Worm (Caenorhabditis elegans) whole organism, L4/young adult: ENCODE data around the gene C06A12.19.

Source experiments
- W03F9.2 ChIP-seq: fragments of 150-350 bp; optimal IDR thresholded peaks from 2 replicates; lab custom pipeline; 2014; ENCODE audit warnings: missing biosample characterization, missing genetic modification characterization
- dao-5 ChIP-seq: sonication (generic microtip); optimal IDR thresholded peaks from 2 replicates; lab custom pipeline; 2016; ENCODE audit warnings: missing genotype, missing genetic modification characterization, moderate library complexity, missing compliant biosample characterization
- him-1 ChIP-seq: sonication (generic microtip); optimal IDR thresholded peaks from 2 replicates; lab custom pipeline; 2016; ENCODE audit warnings: missing genotype, missing genetic modification reagents, missing genetic modification characterization, missing compliant biosample characterization

C06A12.19 gene

DNA sequence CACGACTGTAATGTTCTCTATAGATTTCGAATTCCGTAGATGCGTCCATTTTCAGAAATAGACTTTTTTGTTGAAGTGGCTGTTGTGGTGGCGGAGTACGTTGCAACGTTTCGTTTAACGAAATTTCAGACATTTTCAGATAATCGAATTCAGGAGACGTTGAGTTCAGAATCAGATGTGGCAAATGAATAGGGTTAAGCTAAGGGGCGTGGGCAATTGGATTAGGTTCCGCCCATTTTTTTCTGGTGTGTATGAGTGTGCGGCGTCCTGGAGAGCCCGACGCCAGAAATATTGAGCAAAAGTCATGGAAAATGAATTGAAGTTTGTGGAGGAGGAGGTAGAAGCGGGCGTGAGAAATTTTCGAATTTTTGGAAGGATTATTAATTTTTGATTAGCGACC lies 26.6 kb downstream of the C06A12.19 start:
- no peak for TF ChIP-seq dao-5 (tag; lab: Kevin White, UChicago)
- no peak for TF ChIP-seq him-1
- TF ChIP-seq W03F9.2 (tag; lab: Kevin White, UChicago) = no peak

DNA sequence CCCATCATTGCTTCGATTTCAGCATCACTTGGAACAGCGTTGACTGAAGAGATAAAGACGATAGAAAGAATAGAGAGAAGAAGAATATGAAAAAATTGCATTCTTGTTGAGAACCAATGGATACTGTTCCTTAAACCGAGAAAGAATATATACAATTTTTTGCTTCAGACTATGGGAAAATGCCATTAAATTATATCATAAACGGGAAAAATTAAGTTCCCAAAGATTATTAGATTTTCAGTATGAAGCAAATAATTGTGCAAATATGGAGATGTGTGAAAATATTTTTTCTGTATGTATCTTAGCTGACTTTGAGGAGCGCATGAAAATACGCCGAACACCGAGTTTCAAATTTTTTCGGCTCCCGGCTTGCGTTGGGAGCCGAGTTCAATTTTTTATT lies 32.4 kb downstream of the C06A12.19 start, which contains the start of gene T02D1.9:
T02D1.9 (minus strand) TSS at position 101 of the 400 bp plus-strand sequence.
- TF ChIP-seq him-1 (no peak), W03F9.2 (tag; lab: Kevin White, UChicago) (no peak), dao-5 (tag; lab: Kevin White, UChicago) (no peak)

DNA sequence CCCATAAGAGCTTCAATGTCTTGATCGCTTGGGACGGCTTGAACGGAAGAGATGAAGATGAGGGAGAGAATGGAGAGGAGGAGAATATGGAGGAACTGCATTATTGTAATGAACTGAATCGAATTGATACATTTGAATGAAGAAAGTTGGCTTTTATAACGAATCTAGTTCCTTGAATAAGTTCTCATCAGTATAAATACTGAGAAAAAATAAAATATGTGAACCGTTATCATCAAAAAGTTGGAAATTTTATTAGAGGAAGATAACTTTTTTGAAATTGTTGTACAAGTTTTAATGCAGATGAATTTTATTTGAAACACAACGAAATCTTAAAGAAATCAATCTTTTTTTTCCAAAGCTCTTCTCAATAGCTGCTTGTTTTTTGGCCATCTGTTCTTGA lies 32.9 kb downstream of the C06A12.19 start, which contains the start of gene T02D1.7:
T02D1.7 (minus strand) TSS at position 101 of the 400 bp plus-strand sequence.
- TF ChIP-seq dao-5 (tag; lab: Kevin White, UChicago) = no peak
- no peak for TF ChIP-seq W03F9.2 (tag; lab: Kevin White, UChicago)
- no peak for TF ChIP-seq him-1

DNA sequence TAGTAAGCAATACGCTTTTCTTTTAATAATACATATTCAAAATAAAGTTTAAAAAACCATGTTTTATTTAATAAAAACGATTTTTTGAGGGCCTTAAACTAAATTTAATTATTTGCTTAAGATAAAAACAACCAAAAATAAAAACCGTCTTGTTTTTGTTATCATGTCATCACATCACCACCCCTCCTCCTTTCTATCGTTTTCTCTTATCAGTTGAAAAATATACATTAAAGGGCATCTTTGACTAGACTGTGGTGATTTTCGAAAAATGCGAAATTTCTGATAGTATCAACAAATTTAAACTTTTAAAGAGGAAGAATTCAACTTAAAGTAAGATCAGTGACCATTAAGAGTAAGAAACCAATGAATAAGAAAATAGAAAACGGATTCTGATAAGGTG lies 33.8 kb downstream of the C06A12.19 start:
- TF ChIP-seq him-1 (no peak), dao-5 (tag; lab: Kevin White, UChicago) (no peak), W03F9.2 (tag; lab: Kevin White, UChicago) (no peak)

DNA sequence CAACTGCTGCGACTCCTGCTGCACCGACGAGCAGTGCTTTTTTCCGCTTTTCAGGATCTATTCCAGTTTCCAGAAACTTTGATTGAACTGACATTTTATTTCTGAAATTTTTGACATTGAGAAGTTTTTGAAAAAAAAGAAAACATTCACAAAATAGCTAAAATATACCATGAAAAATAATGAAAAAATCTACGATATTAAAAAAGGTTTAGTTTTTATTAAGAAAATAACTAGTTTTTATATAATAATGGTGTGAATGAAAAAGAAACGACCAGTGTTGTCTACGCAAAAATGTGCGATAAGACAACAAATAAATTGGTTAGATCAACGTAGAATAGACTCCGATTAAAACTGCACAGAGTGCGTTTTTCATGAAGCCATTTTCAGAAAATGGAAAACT lies 34.4 kb downstream of the C06A12.19 start, which contains the start of gene pmp-4:
pmp-4 (minus strand) TSS at position 101 of the 400 bp plus-strand sequence.
- TF ChIP-seq W03F9.2 (tag; lab: Kevin White, UChicago) (no peak), dao-5 (tag; lab: Kevin White, UChicago) (no peak)

DNA sequence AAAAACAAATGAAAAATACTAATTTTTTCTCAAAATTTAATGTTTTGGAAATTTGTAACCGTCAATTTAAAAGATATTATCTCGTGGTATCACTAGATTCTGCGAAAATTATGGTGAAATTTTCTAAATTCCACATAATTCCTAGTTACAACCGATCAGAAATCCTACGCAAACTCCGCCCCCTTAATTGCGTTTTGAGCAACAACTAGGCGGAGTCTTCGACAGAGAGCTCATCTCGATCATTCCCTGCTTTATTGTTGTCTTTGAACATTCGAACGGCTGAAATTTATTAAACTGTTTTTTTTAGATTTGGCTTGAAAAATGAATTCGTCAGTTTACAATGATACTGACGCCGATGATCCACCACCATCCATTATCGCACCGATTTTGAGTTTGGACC lies 40.4 kb downstream of the C06A12.19 start, which contains the start of gene T02D1.4:
T02D1.4 (plus strand) TSS at position 301 of the 400 bp plus-strand sequence.
- no peak for TF ChIP-seq him-1
- TF ChIP-seq W03F9.2 (tag; lab: Kevin White, UChicago) = no peak
- no peak for TF ChIP-seq dao-5 (tag; lab: Kevin White, UChicago)

DNA sequence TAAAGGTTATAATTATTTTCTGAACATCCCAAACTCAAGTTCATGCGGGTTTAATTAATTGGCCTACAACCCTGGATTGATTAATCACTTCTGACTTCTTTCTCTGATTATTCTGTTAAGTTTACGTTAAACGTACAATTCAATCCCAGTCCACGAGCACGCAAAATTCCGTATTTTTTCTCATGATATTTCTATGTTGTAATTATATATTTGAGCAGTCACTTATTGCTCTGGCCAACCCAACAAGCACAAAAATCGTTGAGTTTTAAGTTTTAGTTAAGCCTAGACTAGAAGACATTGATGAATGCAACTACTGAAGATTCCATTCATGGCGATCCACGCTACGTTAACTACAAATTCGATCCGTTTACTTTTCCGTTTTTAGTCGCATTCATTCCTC lies 44.0 kb downstream of the C06A12.19 start, which contains the start of gene sru-15:
sru-15 (plus strand) TSS at position 301 of the 400 bp plus-strand sequence.
- no peak for TF ChIP-seq him-1
- no peak for TF ChIP-seq dao-5 (tag; lab: Kevin White, UChicago)
- no peak for TF ChIP-seq W03F9.2 (tag; lab: Kevin White, UChicago)
